Worm (Caenorhabditis elegans) whole organism, L1 larva: Measurements from ENCODE around the gene F32H5.3.
A peak's percentile ranks its signal among the peaks of the same experiment; 100 is the strongest.

Experiments used
- C04F5.9 ChIP-seq: sonication (generic microtip); optimal IDR thresholded peaks from 2 replicates; lab custom pipeline; 2016; ENCODE audit warnings: missing genetic modification characterization, missing compliant biosample characterization
- C16A3.4 ChIP-seq: fragments of 150-350 bp; optimal IDR thresholded peaks from 2 replicates; lab custom pipeline; 2014; ENCODE audit warnings: missing biosample characterization, missing genetic modification characterization
- aha-1 ChIP-seq: fragments of 150-350 bp; optimal IDR thresholded peaks from 2 replicates; lab custom pipeline; 2014; ENCODE audit warnings: missing biosample characterization, missing genetic modification characterization
- aly-2 ChIP-seq: fragments of 150-350 bp; optimal IDR thresholded peaks from 2 replicates; lab custom pipeline; 2014; ENCODE audit warnings: missing biosample characterization, missing genetic modification characterization
- ama-1 ChIP-seq: fragments of 150-350 bp; optimal IDR thresholded peaks from 2 replicates; lab custom pipeline; 2014
- blmp-1 ChIP-seq: fragments of 150-350 bp; optimal IDR thresholded peaks from 2 replicates; lab custom pipeline; 2014; ENCODE audit warnings: missing biosample characterization, missing genetic modification characterization
- ceh-88 ChIP-seq: fragments of 200-800 bp; sonication (Bioruptor generic); IDR thresholded peaks from 2 replicates; pipeline ENCODE4 v1.3.6; 2022; ENCODE audit warnings: missing genetic modification characterization, missing compliant biosample characterization
- egl-27 ChIP-seq, 2 experiments: fragments of 150-350 bp in 1 of 2; sonication (generic microtip); optimal IDR thresholded peaks; 3 replicates each; lab custom pipeline; 2017 to 2018; ENCODE audit warnings: missing biosample characterization in 2 of 2, missing genetic modification characterization in 2 of 2, missing genetic modification reagents in 2 of 2
- elt-2 ChIP-seq: sonication (generic microtip); optimal IDR thresholded peaks from 2 replicates; lab custom pipeline; 2016; ENCODE audit warnings: missing genetic modification characterization, mild to moderate bottlenecking, inconsistent platforms, missing compliant biosample characterization, missing genetic modification reagents
- ets-5 ChIP-seq: fragments of 200-800 bp; sonication (Bioruptor generic); IDR thresholded peaks from 2 replicates; pipeline ENCODE4 v1.3.6; 2022; ENCODE audit warnings: missing genetic modification characterization, missing compliant biosample characterization
- fkh-10 ChIP-seq: sonication (generic microtip); optimal IDR thresholded peaks from 2 replicates; lab custom pipeline; 2017; ENCODE audit warnings: missing biosample characterization, missing genetic modification reagents, missing genetic modification characterization
- fkh-4 ChIP-seq: sonication (generic microtip); optimal IDR thresholded peaks from 2 replicates; lab custom pipeline; 2016; ENCODE audit warnings: missing compliant biosample characterization, missing genetic modification characterization, borderline replicate concordance
- fkh-8 ChIP-seq: sonication (generic microtip); optimal IDR thresholded peaks from 2 replicates; lab custom pipeline; 2016; ENCODE audit warnings: mild to moderate bottlenecking, missing genetic modification characterization, missing compliant biosample characterization
- hlh-17 ChIP-seq: fragments of 200-800 bp; sonication (Bioruptor generic); optimal IDR thresholded peaks from 2 replicates; lab custom pipeline; 2018; ENCODE audit warnings: missing genetic modification characterization, mild to moderate bottlenecking, missing compliant biosample characterization, moderate library complexity, borderline replicate concordance
- irx-1 ChIP-seq: sonication (generic microtip); optimal IDR thresholded peaks from 2 replicates; lab custom pipeline; 2016; ENCODE audit warnings: missing genetic modification characterization, missing compliant biosample characterization
- isw-1 ChIP-seq: fragments of 200-800 bp; sonication (Bioruptor generic); IDR thresholded peaks from 2 replicates; pipeline ENCODE4 v1.3.6; 2022; ENCODE audit warnings: missing genetic modification characterization, missing compliant biosample characterization
- jun-1 ChIP-seq: fragments of 150-350 bp; optimal IDR thresholded peaks from 2 replicates; lab custom pipeline; 2014; ENCODE audit warnings: missing biosample characterization, missing genetic modification reagents, missing genetic modification characterization
- lin-14 ChIP-seq: fragments of 200-800 bp; sonication (Bioruptor generic); optimal IDR thresholded peaks from 2 replicates; lab custom pipeline; 2018; ENCODE audit warnings: mild to moderate bottlenecking, missing genetic modification characterization, moderate library complexity, missing compliant biosample characterization
- lin-35 ChIP-seq, 2 experiments: fragments of 150-350 bp; optimal IDR thresholded peaks; 2 replicates each; lab custom pipeline; 2014; ENCODE audit warnings: missing biosample characterization in 2 of 2, missing genetic modification characterization in 2 of 2, missing genetic modification reagents in 2 of 2
- lsy-2 ChIP-seq, 2 experiments: fragments of 150-350 bp; optimal IDR thresholded peaks; 2 replicates each; lab custom pipeline; 2014; ENCODE audit warnings: missing biosample characterization in 2 of 2, missing genetic modification characterization in 2 of 2
- mdl-1 ChIP-seq, 2 experiments: fragments of 150-350 bp; optimal IDR thresholded peaks; 2 replicates each; lab custom pipeline; 2014 to 2017; ENCODE audit warnings: missing biosample characterization in 2 of 2, missing genetic modification characterization in 2 of 2, inconsistent platforms in 1 of 2
- mep-1 ChIP-seq: fragments of 150-350 bp; optimal IDR thresholded peaks from 2 replicates; lab custom pipeline; 2014; ENCODE audit warnings: missing biosample characterization, missing genetic modification characterization
- nhr-12 ChIP-seq: sonication (generic microtip); optimal IDR thresholded peaks from 2 replicates; lab custom pipeline; 2017; ENCODE audit warnings: missing biosample characterization, missing genetic modification characterization
- nhr-20 ChIP-seq: sonication (generic microtip); optimal IDR thresholded peaks from 2 replicates; lab custom pipeline; 2016; ENCODE audit warnings: mild to moderate bottlenecking, missing genetic modification characterization, missing compliant biosample characterization
- nhr-28 ChIP-seq: fragments of 150-350 bp; optimal IDR thresholded peaks from 2 replicates; lab custom pipeline; 2014; ENCODE audit warnings: missing biosample characterization, missing genetic modification characterization
- nhr-47 ChIP-seq: sonication (generic microtip); optimal IDR thresholded peaks from 2 replicates; lab custom pipeline; 2016; ENCODE audit warnings: mild to moderate bottlenecking, missing genetic modification characterization, moderate library complexity, missing compliant biosample characterization
- nhr-71 ChIP-seq: sonication (generic microtip); optimal IDR thresholded peaks from 2 replicates; lab custom pipeline; 2016; ENCODE audit warnings: mild to moderate bottlenecking, missing genetic modification characterization, moderate library complexity, missing compliant biosample characterization
- nhr-77 ChIP-seq: fragments of 150-350 bp; optimal IDR thresholded peaks from 2 replicates; lab custom pipeline; 2014; ENCODE audit warnings: missing biosample characterization, missing genetic modification characterization
- nhr-85 ChIP-seq: sonication (generic microtip); peaks from one replicate; lab custom pipeline; 2016; ENCODE audit warnings: missing genetic modification characterization, inconsistent platforms, missing compliant biosample characterization
- nhr-90 ChIP-seq: sonication (generic microtip); optimal IDR thresholded peaks from 2 replicates; lab custom pipeline; 2016; ENCODE audit warnings: mild to moderate bottlenecking, missing genetic modification characterization, missing compliant biosample characterization; ENCODE audit not compliant: poor library complexity
- pqm-1 ChIP-seq: sonication (generic microtip); optimal IDR thresholded peaks from 3 replicates; lab custom pipeline; 2017; ENCODE audit warnings: missing biosample characterization, missing genetic modification characterization
- rnt-1 ChIP-seq: sonication (generic microtip); optimal IDR thresholded peaks from 2 replicates; lab custom pipeline; 2016; ENCODE audit warnings: mild to moderate bottlenecking, missing genetic modification characterization, moderate library complexity, missing compliant biosample characterization
- swsn-7 ChIP-seq: sonication (generic microtip); optimal IDR thresholded peaks from 2 replicates; lab custom pipeline; 2016; ENCODE audit warnings: missing genetic modification characterization, missing compliant biosample characterization
- unc-130 ChIP-seq: fragments of 150-350 bp; optimal IDR thresholded peaks from 2 replicates; lab custom pipeline; 2017; ENCODE audit warnings: missing biosample characterization, missing genetic modification characterization, inconsistent platforms
- unc-98 ChIP-seq: fragments of 200-800 bp; sonication (Bioruptor generic); IDR thresholded peaks from 2 replicates; pipeline ENCODE4 v1.3.6; 2022; ENCODE audit warnings: missing genetic modification characterization, missing compliant biosample characterization
- vab-15 ChIP-seq: sonication (generic microtip); optimal IDR thresholded peaks from 2 replicates; lab custom pipeline; 2017; ENCODE audit warnings: missing genotype, mild to moderate bottlenecking, missing genetic modification characterization, missing compliant biosample characterization
- ztf-11 ChIP-seq, 2 experiments: sonication (generic microtip); optimal IDR thresholded peaks; 2 replicates each; lab custom pipeline; 2016 to 2017; ENCODE audit warnings: missing genetic modification characterization in 2 of 2, missing biosample characterization in 1 of 2, missing compliant biosample characterization in 1 of 2
- ztf-4 ChIP-seq: fragments of 150-350 bp; optimal IDR thresholded peaks from 2 replicates; lab custom pipeline; 2014; ENCODE audit warnings: missing biosample characterization, missing genetic modification characterization

The F32H5.3 gene

DNA sequence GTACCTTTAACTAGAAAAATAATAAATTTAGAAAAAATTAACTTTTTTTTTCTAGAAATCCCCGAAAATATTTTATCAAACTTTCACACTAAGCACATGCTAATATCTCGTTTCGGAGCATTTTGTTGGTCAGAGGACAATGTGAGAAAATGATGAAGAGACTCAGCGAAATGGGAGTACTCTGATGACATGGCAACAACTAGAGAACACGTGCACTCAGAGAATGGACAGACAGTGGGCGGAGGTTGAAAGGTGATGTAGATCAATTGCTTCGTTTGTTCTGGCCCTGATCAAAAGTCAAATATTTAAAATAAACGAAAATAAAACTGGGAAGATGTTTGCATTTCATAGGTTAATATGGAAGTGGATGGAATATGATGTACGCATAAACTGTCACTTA is 24.7 kb upstream of the F32H5.3 start:
- TF ChIP-seq lin-14: peak; percentile 3
- TF ChIP-seq lin-35 (GFP tag; optimal IDR thresholded peaks at IDR 0.05; lab: Kevin White, UChicago): peak in 1 of 2 experiments; percentile 4
- peak; percentile 27 for TF ChIP-seq fkh-8 (tag; lab: Kevin White, UChicago)
- peak; percentile 11 for TF ChIP-seq nhr-20 (tag; lab: Kevin White, UChicago)
- TF ChIP-seq nhr-85 (tag; lab: Kevin White, UChicago): peak; percentile 18
- peak; percentile 7 for TF ChIP-seq rnt-1 (tag; lab: Kevin White, UChicago)
- peak in 1 of 2 experiments; percentile 11 for TF ChIP-seq mdl-1 (tag; optimal IDR thresholded peaks at IDR 0.05; lab: Kevin White, UChicago)
- TF ChIP-seq unc-130: no peak
- TF ChIP-seq C04F5.9: no peak
- peak; percentile 19 for TF ChIP-seq nhr-71 (tag; lab: Kevin White, UChicago)
- TF ChIP-seq isw-1 (GFP tag; lab: Robert Waterston, UW): no peak

DNA sequence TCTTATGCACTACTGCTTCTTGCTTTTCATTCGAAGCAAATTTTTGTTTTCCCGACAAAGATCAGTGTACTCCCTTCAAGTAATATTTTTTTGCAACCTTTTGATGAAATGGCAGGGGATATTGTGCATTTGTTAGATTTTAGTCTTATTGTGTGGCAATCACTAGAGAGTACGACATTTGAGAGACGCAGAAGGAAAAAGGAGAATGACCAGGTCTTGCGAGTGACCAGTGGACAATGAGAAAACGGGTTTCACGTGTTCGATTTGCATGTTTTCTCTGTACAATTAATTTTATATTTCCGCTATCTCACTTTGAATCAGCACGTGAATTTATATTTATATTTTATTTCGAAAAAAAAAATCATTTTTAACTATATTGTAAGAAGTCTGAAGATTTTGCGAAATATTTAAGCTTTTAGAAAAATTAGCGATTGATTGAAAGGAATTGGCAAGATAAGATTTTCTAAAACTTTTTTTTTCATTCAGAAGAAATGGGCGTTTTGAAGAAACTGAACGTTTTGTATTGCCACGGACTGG is 23.2 kb upstream of the F32H5.3 start, which contains the start of gene C50B6.9:
Gene C50B6.9 (plus strand): TSS at position 487 of the 537 bp plus-strand sequence.
- TF ChIP-seq fkh-4 (tag; lab: Kevin White, UChicago) (no peak), elt-2 (tag; lab: Kevin White, UChicago) (no peak), nhr-12 (tag; lab: Kevin White, UChicago) (no peak), unc-98 (GFP tag; lab: Robert Waterston, UW) (no peak), C16A3.4 (no peak), nhr-77 (tag; lab: Kevin White, UChicago) (no peak), ztf-4 (tag; lab: Kevin White, UChicago) (no peak), egl-27 (tag; optimal IDR thresholded peaks at IDR 0.05; lab: Kevin White, UChicago) (no peak), ztf-11 (tag; optimal IDR thresholded peaks at IDR 0.05; lab: Kevin White, UChicago) (no peak), mep-1 (peak; percentile 26), ceh-88 (GFP tag; lab: Robert Waterston, UW) (no peak), vab-15 (no peak), blmp-1 (tag; lab: Kevin White, UChicago) (peak; percentile 21)

DNA sequence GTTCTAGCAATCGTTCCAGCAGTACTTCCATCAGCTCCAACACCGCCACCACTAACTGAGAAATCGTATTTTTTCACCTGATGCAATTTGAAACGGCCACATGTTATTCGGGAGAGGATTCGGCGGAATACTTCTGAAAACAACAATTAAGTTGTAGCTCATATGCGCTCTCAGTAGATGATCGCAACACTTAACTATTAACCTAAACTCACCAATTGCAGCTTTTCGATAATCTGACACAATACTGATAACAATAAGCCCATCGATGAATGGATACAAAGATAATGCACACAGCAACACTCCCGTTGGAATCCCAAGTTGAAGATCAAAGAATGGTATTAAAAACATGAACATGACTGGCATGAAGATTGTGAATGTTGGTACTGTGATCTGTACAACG is 21.1 kb upstream of the F32H5.3 start:
- TF ChIP-seq egl-27 (tag; optimal IDR thresholded peaks at IDR 0.05; lab: Kevin White, UChicago): no peak
- TF ChIP-seq fkh-10 (GFP tag; lab: Kevin White, UChicago): no peak
- no peak for TF ChIP-seq nhr-71 (tag; lab: Kevin White, UChicago)
- TF ChIP-seq pqm-1 (tag; lab: Kevin White, UChicago): no peak
- TF ChIP-seq C16A3.4: no peak
- TF ChIP-seq nhr-28 (tag; lab: Kevin White, UChicago): no peak
- no peak for TF ChIP-seq nhr-47 (tag; lab: Kevin White, UChicago)
- no peak for TF ChIP-seq nhr-20 (tag; lab: Kevin White, UChicago)
- no peak for TF ChIP-seq lsy-2 (tag; optimal IDR thresholded peaks at IDR 0.05; lab: Kevin White, UChicago)
- no peak for TF ChIP-seq aly-2 (tag; lab: Kevin White, UChicago)
- TF ChIP-seq ama-1 (lab: Kevin White, UChicago): no peak
- no peak for TF ChIP-seq jun-1
- TF ChIP-seq aha-1 (tag; lab: Kevin White, UChicago): no peak
- TF ChIP-seq irx-1 (tag; lab: Kevin White, UChicago): no peak
- TF ChIP-seq hlh-17: no peak
- TF ChIP-seq swsn-7: no peak
- no peak for TF ChIP-seq vab-15
- no peak for TF ChIP-seq ets-5 (GFP tag; lab: Robert Waterston, UW)
- no peak for TF ChIP-seq ztf-4 (tag; lab: Kevin White, UChicago)
- TF ChIP-seq nhr-90 (tag; lab: Kevin White, UChicago): no peak
- TF ChIP-seq, all 84 proteins: peak for 0
